Fruit fly (Drosophila melanogaster): ENCODE results near the gene CG8461.
A peak's percentile ranks its signal among the peaks of the same experiment; 100 is the strongest.

CG8461 gene

DNA sequence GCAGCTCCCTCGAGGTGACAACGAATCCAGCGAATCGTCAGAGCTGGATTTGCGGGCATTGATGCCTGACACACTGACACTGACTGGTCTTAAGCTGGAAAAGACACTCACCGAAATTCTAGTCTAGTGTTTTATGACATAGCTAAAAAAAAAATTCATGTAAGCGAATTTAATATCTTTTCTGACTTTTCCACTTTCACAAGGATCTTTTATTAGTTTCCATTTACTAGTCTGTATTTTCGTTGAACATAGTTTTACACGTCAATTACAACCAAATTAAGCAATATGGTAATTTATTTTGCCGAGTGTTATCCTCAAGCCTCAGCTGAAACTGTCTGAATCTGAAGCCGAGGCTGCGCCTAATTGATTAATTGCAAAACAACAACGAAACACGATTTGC lies 17.1 kb downstream of the CG8461 start:
- TF ChIP-seq B-H2 (GFP tag; optimal IDR thresholded peaks at IDR 0.05) (no peak), Ets65A (GFP tag) (peak; percentile 66), Drgx (GFP tag; IDR thresholded peaks at IDR 0.05) (peak; percentile 43; the same call in 1 of the 2 replicates), CG4360 (GFP tag; IDR thresholded peaks at IDR 0.05) (no peak), fd96Cb (tag; optimal IDR thresholded peaks at IDR 0.05) (no peak)

DNA sequence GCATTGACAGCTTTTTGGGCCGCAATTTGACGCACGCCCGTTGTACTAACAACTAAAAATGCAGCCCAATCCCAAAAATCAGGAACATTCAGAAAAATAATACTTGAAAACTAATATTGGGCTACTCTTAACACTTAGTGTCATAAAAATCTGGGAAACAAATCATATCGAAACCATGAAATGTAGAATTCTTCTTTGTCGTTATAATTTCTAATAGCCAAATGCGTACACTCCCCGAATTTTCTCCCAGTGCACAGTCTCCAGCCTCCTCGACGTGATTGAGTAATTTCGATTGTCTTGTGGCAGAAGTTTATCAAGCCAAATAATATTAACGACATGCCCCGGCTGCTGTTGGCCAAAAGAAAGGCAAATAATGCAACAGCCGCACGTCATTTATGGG lies 19.5 kb downstream of the CG8461 start:
- TF ChIP-seq sens (GFP tag) (peak; percentile 3), Kr (GFP tag; optimal IDR thresholded peaks at IDR 0.05) (no peak), CG12391 (tag; optimal IDR thresholded peaks at IDR 0.05) (no peak), Dip3 (GFP tag; optimal IDR thresholded peaks at IDR 0.05) (no peak), Awh (GFP tag; IDR thresholded peaks at IDR 0.05) (no peak), HmgD (GFP tag; optimal IDR thresholded peaks at IDR 0.05) (no peak)

DNA sequence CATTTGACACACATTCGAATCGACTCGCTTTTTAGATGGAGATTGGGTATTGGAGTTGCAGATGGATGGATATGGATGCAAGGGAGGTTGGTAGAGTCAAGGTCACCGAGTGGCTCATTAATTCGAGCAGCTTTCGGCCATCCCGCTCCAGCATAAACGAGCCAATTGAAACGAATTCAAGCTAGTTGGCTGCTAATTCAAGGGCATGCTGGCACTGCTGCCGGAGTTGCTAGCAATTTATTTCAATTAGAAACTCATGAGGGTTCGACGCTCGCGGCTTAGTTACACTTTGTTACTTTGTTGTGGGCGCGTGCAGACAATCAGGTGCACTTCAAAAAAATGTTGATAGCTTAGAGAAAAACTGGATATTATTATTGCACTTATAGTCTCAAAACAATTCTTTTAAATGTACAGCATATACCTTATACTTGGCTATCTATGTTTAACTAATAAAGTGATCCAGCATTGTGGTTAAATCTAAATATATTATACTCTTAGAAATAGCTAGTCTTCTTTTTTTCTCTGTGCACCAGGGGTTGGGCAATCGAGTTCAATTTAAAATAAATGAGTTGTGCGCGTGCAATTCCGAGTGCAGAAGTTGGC lies 21.0 kb downstream of the CG8461 start:
- peak; percentile 29 for TF ChIP-seq CG10979 (tag; optimal IDR thresholded peaks at IDR 0.05)
- peak; percentile 27 for TF ChIP-seq unpg (GFP tag; optimal IDR thresholded peaks at IDR 0.05)
- peak; percentile 67 for TF ChIP-seq sens (GFP tag)
- no peak for TF ChIP-seq fu2 (GFP tag; optimal IDR thresholded peaks at IDR 0.05)
- TF ChIP-seq CG1603 (tag; optimal IDR thresholded peaks at IDR 0.05) = peak; percentile 20
- peak; percentile 5 for TF ChIP-seq Sox102F (GFP tag; optimal IDR thresholded peaks at IDR 0.05)
- no peak for TF ChIP-seq Xbp1 (GFP tag; optimal IDR thresholded peaks at IDR 0.05)
- TF ChIP-seq CG15269 (tag; optimal IDR thresholded peaks at IDR 0.05) = no peak
- TF ChIP-seq Oli (tag; optimal IDR thresholded peaks at IDR 0.05) = peak; percentile 39
- peak; percentile 22 for TF ChIP-seq CG18262 (tag; optimal IDR thresholded peaks at IDR 0.05)
- TF ChIP-seq row (GFP tag; IDR thresholded peaks at IDR 0.05) = 0 out of 3 replicates have a peak, but pooled peaks have one; percentile 13
- 0 out of 2 replicates have a peak, but pooled peaks have one; percentile 11 for TF ChIP-seq lmd (GFP tag; IDR thresholded peaks at IDR 0.05)
- peak; percentile 23 for TF ChIP-seq grau (tag; optimal IDR thresholded peaks at IDR 0.05)
- peak; percentile 6 for TF ChIP-seq CG13424 (tag; optimal IDR thresholded peaks at IDR 0.05)
- TF ChIP-seq bsh (GFP tag; optimal IDR thresholded peaks at IDR 0.05) = peak in 1 of 2 experiments; percentile 21
- 0 out of 3 replicates have a peak, but pooled peaks have one; percentile 17 for TF ChIP-seq CG17361 (GFP tag; IDR thresholded peaks at IDR 0.05)
- TF ChIP-seq CG12391 (tag; optimal IDR thresholded peaks at IDR 0.05) = peak; percentile 14
- peak; percentile 34 for TF ChIP-seq gem (tag; optimal IDR thresholded peaks at IDR 0.05)
- TF ChIP-seq CG7839 (tag; optimal IDR thresholded peaks at IDR 0.05) = peak; percentile 31
- TF ChIP-seq dmrt99B (tag; optimal IDR thresholded peaks at IDR 0.05) = peak; percentile 40
- TF ChIP-seq so (GFP tag; IDR thresholded peaks at IDR 0.05) = no peak
- peak; percentile 43 for TF ChIP-seq CG11504 (tag; optimal IDR thresholded peaks at IDR 0.05)
- TF ChIP-seq maf-S (GFP tag; optimal IDR thresholded peaks at IDR 0.05) = no peak
- peak; percentile 28; the same call in 1 of the 3 replicates for TF ChIP-seq tgo (GFP tag; IDR thresholded peaks at IDR 0.05)
- peak; percentile 13; the same call in 1 of the 2 replicates for TF ChIP-seq Rx (GFP tag; IDR thresholded peaks at IDR 0.05)
- peak; percentile 4 for TF ChIP-seq phol (tag; optimal IDR thresholded peaks at IDR 0.05)
- TF ChIP-seq Oaz (GFP tag; IDR thresholded peaks at IDR 0.05) = 0 out of 2 replicates have a peak, but pooled peaks have one; percentile 22
- no peak for TF ChIP-seq twi (tag; optimal IDR thresholded peaks at IDR 0.05)
- TF ChIP-seq CG17912 (GFP tag; optimal IDR thresholded peaks at IDR 0.05) = no peak
- peak in 1 of 3 experiments; percentile 8 for TF ChIP-seq lola (GFP tag; optimal IDR thresholded peaks at IDR 0.05)
- no peak for TF ChIP-seq Eip74EF (GFP tag; optimal IDR thresholded peaks at IDR 0.05)
- peak; percentile 78 for TF ChIP-seq gcm (GFP tag; optimal IDR thresholded peaks at IDR 0.05)
- TF ChIP-seq MBD-R2 (GFP tag; IDR thresholded peaks at IDR 0.05) = no peak
- TF ChIP-seq dmrt11E (tag; optimal IDR thresholded peaks at IDR 0.05) = peak; percentile 13
- peak; percentile 41 for TF ChIP-seq CG2712 (tag; optimal IDR thresholded peaks at IDR 0.05)
- TF ChIP-seq Hr51 (GFP tag; optimal IDR thresholded peaks at IDR 0.05) = peak in 1 of 2 experiments; percentile 31
